Comparison of ENCODE assay signal across 3 worm cellular contexts in the genomic region with DNA sequence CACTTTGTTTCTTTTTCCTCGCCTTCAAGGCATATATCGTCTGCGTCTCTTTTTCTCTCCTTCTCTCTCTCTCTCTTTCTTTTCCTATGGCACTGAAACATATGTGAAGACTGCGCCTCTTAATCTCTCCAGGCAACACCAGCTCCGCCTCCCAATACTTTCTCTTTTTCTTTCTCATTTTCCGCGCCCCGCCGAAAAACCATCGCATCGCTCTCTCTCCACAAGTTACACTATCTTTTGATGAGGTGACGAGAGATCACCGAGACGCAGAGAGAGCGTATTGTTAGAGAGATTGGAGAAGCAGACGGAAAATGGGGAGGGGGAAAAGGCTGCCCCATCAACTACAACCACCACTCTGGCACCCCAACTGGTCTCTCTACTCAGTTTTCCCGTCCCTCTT.
TF ChIP-seq lines count a peak whose summit lies in the region.

No protein-coding gene starts in this region.

TF ChIP-seq in whole organism, L1 larva, 84 proteins besides CTCF, POLR2A, EP300 and RAD21 (continued from another document and continues in another):
- TF ChIP-seq efl-1 (optimal IDR thresholded peaks at IDR 0.05; lab: Kevin White, UChicago) (peak; percentile 71 to 84), efl-1 (GFP tag; optimal IDR thresholded peaks at IDR 0.05 in 1 of 2; lab: Kevin White, UChicago) (peak; percentile 29 to 89), nhr-84 (tag; optimal IDR thresholded peaks at IDR 0.05; lab: Kevin White, UChicago) (no peak), pqm-1 (tag; optimal IDR thresholded peaks at IDR 0.05; lab: Kevin White, UChicago) (no peak), aha-1 (tag; optimal IDR thresholded peaks at IDR 0.05; lab: Kevin White, UChicago) (no peak), C34B4.2 (tag; optimal IDR thresholded peaks at IDR 0.05; lab: Kevin White, UChicago) (no peak), nhr-76 (tag; optimal IDR thresholded peaks at IDR 0.05; lab: Kevin White, UChicago) (no peak), swsn-7 (tag; optimal IDR thresholded peaks at IDR 0.05; lab: Kevin White, UChicago) (peak; percentile 85), snpc-4 (tag; optimal IDR thresholded peaks at IDR 0.05; lab: Kevin White, UChicago) (peak; percentile 57), hlh-4 (tag; optimal IDR thresholded peaks at IDR 0.05; lab: Kevin White, UChicago) (no peak), jun-1 (tag; optimal IDR thresholded peaks at IDR 0.05; lab: Kevin White, UChicago) (peak; percentile 75), ztf-4 (tag; optimal IDR thresholded peaks at IDR 0.05; lab: Kevin White, UChicago) (peak; percentile 85), fos-1 (tag; optimal IDR thresholded peaks at IDR 0.05; lab: Kevin White, UChicago) (peak; percentile 59), hlh-17 (GFP tag; optimal IDR thresholded peaks at IDR 0.05; lab: Kevin White, UChicago; ENCODE audit: borderline replicate concordance) (no peak), Y116A8C.19 (tag; optimal IDR thresholded peaks at IDR 0.05; lab: Kevin White, UChicago; ENCODE audit: borderline replicate concordance) (no peak), unc-30 (tag; optimal IDR thresholded peaks at IDR 0.05; lab: Kevin White, UChicago) (no peak), snu-23 (GFP tag; optimal IDR thresholded peaks at IDR 0.05; lab: Kevin White, UChicago) (peak; percentile 93), grh-1 (GFP tag; IDR thresholded peaks at IDR 0.05; lab: Robert Waterston, UW) (peak; percentile 56; the same call in 1 of the 2 replicates), egl-13 (tag; optimal IDR thresholded peaks at IDR 0.05; lab: Kevin White, UChicago) (peak; percentile 4), fkh-8 (tag; optimal IDR thresholded peaks at IDR 0.05; lab: Kevin White, UChicago) (peak; percentile 88), ceh-8 (GFP tag; optimal IDR thresholded peaks at IDR 0.05; lab: Kevin White, UChicago) (peak; percentile 75), dpl-1 (GFP tag; optimal IDR thresholded peaks at IDR 0.05; lab: Kevin White, UChicago) (peak; percentile 48 to 63 (median 51)), F16B12.6 (tag; optimal IDR thresholded peaks at IDR 0.05; lab: Kevin White, UChicago) (no peak), tbx-2 (tag; optimal IDR thresholded peaks at IDR 0.05; lab: Kevin White, UChicago) (peak; percentile 88), dsc-1 (tag; optimal IDR thresholded peaks at IDR 0.05; lab: Kevin White, UChicago) (peak; percentile 91), blmp-1 (tag; optimal IDR thresholded peaks at IDR 0.05; lab: Kevin White, UChicago) (peak; percentile 99), nhr-28 (tag; optimal IDR thresholded peaks at IDR 0.05; lab: Kevin White, UChicago) (no peak), tlp-1 (tag; optimal IDR thresholded peaks at IDR 0.05; lab: Kevin White, UChicago) (no peak), sptf-1 (tag; optimal IDR thresholded peaks at IDR 0.05; lab: Kevin White, UChicago) (no peak), egl-27 (tag; optimal IDR thresholded peaks at IDR 0.05; lab: Kevin White, UChicago) (peak in 1 of 2 experiments; percentile 64), xbp-1 (tag; optimal IDR thresholded peaks at IDR 0.05; lab: Kevin White, UChicago) (peak; percentile 74), zip-4 (GFP tag; optimal IDR thresholded peaks at IDR 0.05; lab: Kevin White, UChicago) (no peak), unc-86 (tag; optimal IDR thresholded peaks at IDR 0.05; lab: Kevin White, UChicago) (peak; percentile 59), rnt-1 (tag; optimal IDR thresholded peaks at IDR 0.05; lab: Kevin White, UChicago) (peak; percentile 81), skn-1 (tag; optimal IDR thresholded peaks at IDR 0.05; lab: Kevin White, UChicago) (peak; percentile 49), nhr-12 (tag; optimal IDR thresholded peaks at IDR 0.05; lab: Kevin White, UChicago) (no peak), nhr-85 (tag; lab: Kevin White, UChicago) (peak; percentile 92), efl-3 (GFP tag; optimal IDR thresholded peaks at IDR 0.05; lab: Kevin White, UChicago) (no peak), unc-62 (GFP tag; optimal IDR thresholded peaks at IDR 0.05; lab: Kevin White, UChicago) (no peak), aly-2 (tag; optimal IDR thresholded peaks at IDR 0.05; lab: Kevin White, UChicago) (peak; percentile 40), C16A3.4 (tag; optimal IDR thresholded peaks at IDR 0.05; lab: Kevin White, UChicago) (peak; percentile 58), ets-5 (GFP tag; IDR thresholded peaks at IDR 0.05; lab: Robert Waterston, UW) (no peak), lin-35 (GFP tag; optimal IDR thresholded peaks at IDR 0.05; lab: Kevin White, UChicago) (peak; percentile 52 to 66)

TF ChIP-seq in whole organism, L3 larva, 47 proteins besides CTCF, POLR2A, EP300 and RAD21 (continued from another document):
- TF ChIP-seq lin-15B (tag; optimal IDR thresholded peaks at IDR 0.05; lab: Kevin White, UChicago) = peak; percentile 64
- peak; percentile 12 for TF ChIP-seq ceh-82 (tag; optimal IDR thresholded peaks at IDR 0.05; lab: Kevin White, UChicago)
- no peak for TF ChIP-seq egl-27 (tag; optimal IDR thresholded peaks at IDR 0.05; lab: Kevin White, UChicago)
- TF ChIP-seq lin-39 (tag; optimal IDR thresholded peaks at IDR 0.05; lab: Kevin White, UChicago) = peak; percentile 76
- TF ChIP-seq sea-2 (GFP tag; optimal IDR thresholded peaks at IDR 0.05; lab: Kevin White, UChicago) = peak; percentile 16
- peak; percentile 62 for TF ChIP-seq elt-1 (tag; optimal IDR thresholded peaks at IDR 0.05; lab: Kevin White, UChicago)
- TF ChIP-seq R02D3.7 (tag; optimal IDR thresholded peaks at IDR 0.05; lab: Kevin White, UChicago) = peak; percentile 37
- peak; percentile 83 for TF ChIP-seq hmg-11 (tag; optimal IDR thresholded peaks at IDR 0.05; lab: Kevin White, UChicago)
- peak; percentile 57 for TF ChIP-seq ceh-28 (tag; optimal IDR thresholded peaks at IDR 0.05; lab: Kevin White, UChicago)
- peak; percentile 65 for TF ChIP-seq zag-1 (tag; optimal IDR thresholded peaks at IDR 0.05; lab: Kevin White, UChicago)
- peak; percentile 39 for TF ChIP-seq jun-1 (tag; optimal IDR thresholded peaks at IDR 0.05; lab: Kevin White, UChicago)
- TF ChIP-seq nhr-237 (tag; optimal IDR thresholded peaks at IDR 0.05; lab: Kevin White, UChicago) = no peak
- TF ChIP-seq nfya-1 (tag; optimal IDR thresholded peaks at IDR 0.05; lab: Kevin White, UChicago; ENCODE audit: insufficient read depth) = peak; percentile 86
- TF ChIP-seq unc-62 (GFP tag; optimal IDR thresholded peaks at IDR 0.05; lab: Kevin White, UChicago) = peak; percentile 66

TF ChIP-seq in whole organism, young adult, 124 proteins besides CTCF, POLR2A, EP300 and RAD21 (continued from another document):
- TF ChIP-seq hlh-26 (GFP tag; conservative IDR thresholded peaks at IDR 0.05; lab: Robert Waterston, UW) (no peak), sptf-2 (GFP tag; optimal IDR thresholded peaks at IDR 0.05; lab: Kevin White, UChicago) (no peak), sea-2 (GFP tag; IDR thresholded peaks at IDR 0.05; lab: Robert Waterston, UW) (no peak), ceh-100 (GFP tag; IDR thresholded peaks at IDR 0.05; lab: Robert Waterston, UW) (no peak), madf-10 (tag; optimal IDR thresholded peaks at IDR 0.05; lab: Kevin White, UChicago) (peak; percentile 53)
